Worm (Caenorhabditis elegans): Measurements from ENCODE around the gene F01D5.5.
"Not testable (repeated sequence)": the region's sequence is repeated elsewhere in the genome, so short reads cannot be mapped to it uniquely, and the experiment has no call there.

- TF ChIP-seq nhr-76 (tag; optimal IDR thresholded peaks at IDR 0.05); elt-3 (tag; optimal IDR thresholded peaks at IDR 0.05); nhr-237 (tag; optimal IDR thresholded peaks at IDR 0.05); nhr-12 (tag; optimal IDR thresholded peaks at IDR 0.05); unc-62 (GFP tag; optimal IDR thresholded peaks at IDR 0.05); ces-1 (GFP tag; optimal IDR thresholded peaks at IDR 0.05): not testable (repeated sequence)
Measured at ce11 chrII:14019625-14020024, 17.5 kb upstream of the F01D5.5 start.
